Worm (Caenorhabditis elegans) whole organism, L1 larva: ENCODE measurements around the gene clec-150.

Experiments
- blmp-1 ChIP-seq: fragments of 150-350 bp; optimal IDR thresholded peaks from 2 replicates; lab custom pipeline; 2014; ENCODE audit warnings: missing biosample characterization, missing genetic modification characterization
- ets-5 ChIP-seq: fragments of 200-800 bp; sonication (Bioruptor generic); IDR thresholded peaks from 2 replicates; pipeline ENCODE4 v1.3.6; 2022; ENCODE audit warnings: missing genetic modification characterization, missing compliant biosample characterization
- fos-1 ChIP-seq: fragments of 150-350 bp; optimal IDR thresholded peaks from 2 replicates; lab custom pipeline; 2014; ENCODE audit warnings: missing biosample characterization, missing genetic modification characterization
- lin-15B ChIP-seq: fragments of 150-350 bp; sonication (generic microtip); optimal IDR thresholded peaks from 3 replicates; lab custom pipeline; 2014; ENCODE audit warnings: missing biosample characterization, missing genetic modification characterization
- nhr-237 ChIP-seq: fragments of 150-350 bp; optimal IDR thresholded peaks from 2 replicates; lab custom pipeline; 2014; ENCODE audit warnings: missing biosample characterization, missing genetic modification characterization
- nhr-71 ChIP-seq: sonication (generic microtip); optimal IDR thresholded peaks from 2 replicates; lab custom pipeline; 2016; ENCODE audit warnings: mild to moderate bottlenecking, missing genetic modification characterization, moderate library complexity, missing compliant biosample characterization
- snpc-4 ChIP-seq: fragments of 150-350 bp; optimal IDR thresholded peaks from 2 replicates; lab custom pipeline; 2014; ENCODE audit warnings: missing biosample characterization, missing genetic modification characterization
- sptf-1 ChIP-seq: fragments of 150-350 bp; optimal IDR thresholded peaks from 2 replicates; lab custom pipeline; 2014; ENCODE audit warnings: missing biosample characterization, missing genetic modification characterization

- TF ChIP-seq fos-1 (tag; lab: Kevin White, UChicago) (no peak), nhr-71 (tag; lab: Kevin White, UChicago) (no peak), lin-15B (no peak), snpc-4 (tag; lab: Kevin White, UChicago) (no peak), sptf-1 (tag; lab: Kevin White, UChicago) (no peak), nhr-237 (tag; lab: Kevin White, UChicago) (no peak), ets-5 (no peak), blmp-1 (no peak)
Measured at ce11 chrIII:1026261-1026660, 23.8 kb downstream of the clec-150 start, which contains the start of gene clc-25.
